Fruit fly (Drosophila melanogaster): ENCODE measurements around the gene B9d2.
A peak's percentile ranks its signal among the peaks of the same experiment; 100 is the strongest.

The B9d2 gene

DNA sequence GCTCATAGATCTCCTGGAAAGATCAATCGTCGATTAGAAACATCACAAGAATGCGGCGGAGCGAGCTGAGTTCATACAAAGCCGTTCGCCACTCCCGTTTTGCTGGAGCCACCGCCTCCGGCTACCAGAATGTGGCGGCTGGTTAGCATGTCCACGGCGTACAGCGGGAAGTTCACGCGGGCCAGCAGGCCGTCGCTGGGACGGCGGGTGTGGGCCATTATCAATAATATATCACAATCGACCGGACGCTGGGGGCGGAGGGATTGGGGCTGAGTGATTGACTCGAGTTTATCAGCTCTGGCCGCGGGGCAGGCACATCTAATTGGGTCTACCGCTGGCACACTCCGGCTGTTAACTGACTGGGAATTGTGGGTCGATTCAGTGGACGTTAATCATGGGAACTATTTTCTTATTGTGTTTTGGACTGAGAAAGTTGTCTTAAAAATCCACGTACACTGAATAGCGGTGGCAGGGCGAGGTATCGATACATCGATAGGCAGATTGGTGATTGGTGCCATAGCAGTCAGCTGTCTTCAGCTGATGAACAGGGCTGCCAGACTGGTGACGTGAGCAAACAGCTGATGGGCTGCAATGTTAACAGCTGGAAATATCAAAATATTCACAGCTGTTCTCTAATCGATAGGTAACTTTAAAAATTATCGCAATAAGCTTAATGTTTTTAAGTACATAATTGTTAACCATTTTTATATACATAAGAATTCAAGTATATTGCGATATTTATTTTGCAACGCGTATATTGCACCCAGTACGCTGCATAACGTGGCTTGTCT lies 31.8 kb downstream of the B9d2 start, which contains the start of gene CG9175 (continued):
- peak; percentile 73 for TF ChIP-seq NC2β (GFP tag; optimal IDR thresholded peaks at IDR 0.05)
- TF ChIP-seq D19B (GFP tag; optimal IDR thresholded peaks at IDR 0.05), result no peak
- no peak for TF ChIP-seq Chrac-16 (GFP tag; optimal IDR thresholded peaks at IDR 0.05)
- no peak for TF ChIP-seq corto (GFP tag; optimal IDR thresholded peaks at IDR 0.05)
- TF ChIP-seq bab2 (GFP tag; optimal IDR thresholded peaks at IDR 0.05), result peak; percentile 8
- peak; percentile 83 for TF ChIP-seq CG8290 (GFP tag; optimal IDR thresholded peaks at IDR 0.05)
- TF ChIP-seq CG8290 (tag; optimal IDR thresholded peaks at IDR 0.05), result peak; percentile 53 to 95
- TF ChIP-seq pho (GFP tag; optimal IDR thresholded peaks at IDR 0.05), result peak; percentile 69
- peak; percentile 98 for TF ChIP-seq hbn (GFP tag; IDR thresholded peaks at IDR 0.05; ENCODE audit: partially characterized antibody)
- no peak for TF ChIP-seq da (GFP tag; optimal IDR thresholded peaks at IDR 0.05)
- no peak for TF ChIP-seq HHEX (GFP tag; optimal IDR thresholded peaks at IDR 0.05)
- TF ChIP-seq CG9797 (GFP tag; optimal IDR thresholded peaks at IDR 0.05), result peak; percentile 57
- peak; percentile 49; the same call in 1 of the 2 replicates for TF ChIP-seq NFAT (GFP tag; IDR thresholded peaks at IDR 0.05)
- TF ChIP-seq dm (GFP tag; optimal IDR thresholded peaks at IDR 0.05), result peak; percentile 22
- TF ChIP-seq inv (GFP tag; IDR thresholded peaks at IDR 0.05; ENCODE audit: partially characterized antibody), result peak; percentile 94
- no peak for TF ChIP-seq C15 (GFP tag; IDR thresholded peaks at IDR 0.05)
- TF ChIP-seq Dp (GFP tag; optimal IDR thresholded peaks at IDR 0.05), result peak; percentile 61
- peak; percentile 45 for TF ChIP-seq CG2712 (tag; optimal IDR thresholded peaks at IDR 0.05)
- no peak for TF ChIP-seq Ssrp (tag; optimal IDR thresholded peaks at IDR 0.05)
- TF ChIP-seq CG2116 (GFP tag; optimal IDR thresholded peaks at IDR 0.05), result peak; percentile 78
- peak; percentile 17 for TF ChIP-seq nau (GFP tag; optimal IDR thresholded peaks at IDR 0.05)
- peak; percentile 32 for TF ChIP-seq CG6854 (GFP tag; optimal IDR thresholded peaks at IDR 0.05)
- TF ChIP-seq Sin3A (optimal IDR thresholded peaks at IDR 0.05), result peak; percentile 73
- TF ChIP-seq HLHmδ (GFP tag; optimal IDR thresholded peaks at IDR 0.05), result peak; percentile 83
- peak; percentile 44 for TF ChIP-seq p53 (GFP tag; optimal IDR thresholded peaks at IDR 0.05)
- TF ChIP-seq mirr (GFP tag; optimal IDR thresholded peaks at IDR 0.05), result peak; percentile 43
- TF ChIP-seq tll (GFP tag; optimal IDR thresholded peaks at IDR 0.05), result peak in 1 of 2 experiments; percentile 78
- TF ChIP-seq CG10543 (GFP tag; optimal IDR thresholded peaks at IDR 0.05), result peak; percentile 67
- peak; percentile 33 for TF ChIP-seq CoRest (tag; optimal IDR thresholded peaks at IDR 0.05)
- TF ChIP-seq klu (GFP tag; IDR thresholded peaks at IDR 0.05), result no peak
- no peak for TF ChIP-seq zf30C (GFP tag; optimal IDR thresholded peaks at IDR 0.05)
- peak; percentile 83 for TF ChIP-seq row (GFP tag; IDR thresholded peaks at IDR 0.05)
- no peak for TF ChIP-seq CG14014 (GFP tag; IDR thresholded peaks at IDR 0.05)
- no peak for TF ChIP-seq GATAe (GFP tag; conservative IDR thresholded peaks at IDR 0.05)
- peak; percentile 34 for TF ChIP-seq CG7271 (tag; optimal IDR thresholded peaks at IDR 0.05)
- TF ChIP-seq CG10267 (tag; optimal IDR thresholded peaks at IDR 0.05), result peak; percentile 59
- no peak for TF ChIP-seq CG12219 (GFP tag; optimal IDR thresholded peaks at IDR 0.05)
- no peak for TF ChIP-seq danr (GFP tag; IDR thresholded peaks at IDR 0.05)
- peak; percentile 72 for TF ChIP-seq her (GFP tag; optimal IDR thresholded peaks at IDR 0.05)
- peak; percentile 98 for TF ChIP-seq Bgb (GFP tag; IDR thresholded peaks at IDR 0.05; ENCODE audit: partially characterized antibody)
- no peak for TF ChIP-seq sqz (GFP tag; optimal IDR thresholded peaks at IDR 0.05)
- TF ChIP-seq lab (GFP tag; optimal IDR thresholded peaks at IDR 0.05), result peak; percentile 67
- no peak for TF ChIP-seq CG12236 (GFP tag; optimal IDR thresholded peaks at IDR 0.05)
- no peak for TF ChIP-seq CG4404 (GFP tag; IDR thresholded peaks at IDR 0.05)
- TF ChIP-seq toy (GFP tag; IDR thresholded peaks at IDR 0.05), result no peak
- TF ChIP-seq bigmax (GFP tag; optimal IDR thresholded peaks at IDR 0.05), result peak; percentile 15
- peak; percentile 70 for TF ChIP-seq CG33213 (GFP tag; optimal IDR thresholded peaks at IDR 0.05)
- TF ChIP-seq Nf-YC (tag; optimal IDR thresholded peaks at IDR 0.05), result peak; percentile 44
- no peak for TF ChIP-seq trh (GFP tag; optimal IDR thresholded peaks at IDR 0.05)

All from whole organism, embryonic.